Worm (Caenorhabditis elegans): ENCODE results near the gene Y17G7B.21.

- TF ChIP-seq scrt-1 (GFP tag; IDR thresholded peaks at IDR 0.05), result no peak
- TF ChIP-seq flt-1 (GFP tag; IDR thresholded peaks at IDR 0.05), result no peak
- TF ChIP-seq ama-1 (optimal IDR thresholded peaks at IDR 0.05), result no peak
- no peak for TF ChIP-seq B0310.2 (tag; optimal IDR thresholded peaks at IDR 0.05)
- TF ChIP-seq F13C5.2 (tag; optimal IDR thresholded peaks at IDR 0.05), result no peak
- no peak for TF ChIP-seq ceh-36 (tag; optimal IDR thresholded peaks at IDR 0.05)
Measured at ce11 chrII:11963132-11963630, 14.3 kb downstream of the Y17G7B.21 start.
